Worm (Caenorhabditis elegans): ENCODE data around the gene srbc-10.

- TF ChIP-seq lin-32 (GFP tag; optimal IDR thresholded peaks at IDR 0.05) = no peak
- TF ChIP-seq nhr-237 (tag; optimal IDR thresholded peaks at IDR 0.05) = no peak
- TF ChIP-seq unc-39 (tag; optimal IDR thresholded peaks at IDR 0.05) = no peak
- no peak for TF ChIP-seq elt-1 (tag; optimal IDR thresholded peaks at IDR 0.05; ENCODE audit: borderline replicate concordance, insufficient read depth)
- TF ChIP-seq ztf-11 (tag; optimal IDR thresholded peaks at IDR 0.05) = no peak
- TF ChIP-seq ceh-43 (GFP tag; optimal IDR thresholded peaks at IDR 0.05) = no peak
- TF ChIP-seq pha-4 (tag; optimal IDR thresholded peaks at IDR 0.05) = no peak
- TF ChIP-seq mep-1 (tag; optimal IDR thresholded peaks at IDR 0.05) = no peak
Observed at ce11 chrV:7476766-7477165, 16.1 kb downstream of the srbc-10 start, which contains the start of gene srh-125.
